Worm (Caenorhabditis elegans): ENCODE data around the gene Y81B9A.2.

Y81B9A.2 gene

DNA sequence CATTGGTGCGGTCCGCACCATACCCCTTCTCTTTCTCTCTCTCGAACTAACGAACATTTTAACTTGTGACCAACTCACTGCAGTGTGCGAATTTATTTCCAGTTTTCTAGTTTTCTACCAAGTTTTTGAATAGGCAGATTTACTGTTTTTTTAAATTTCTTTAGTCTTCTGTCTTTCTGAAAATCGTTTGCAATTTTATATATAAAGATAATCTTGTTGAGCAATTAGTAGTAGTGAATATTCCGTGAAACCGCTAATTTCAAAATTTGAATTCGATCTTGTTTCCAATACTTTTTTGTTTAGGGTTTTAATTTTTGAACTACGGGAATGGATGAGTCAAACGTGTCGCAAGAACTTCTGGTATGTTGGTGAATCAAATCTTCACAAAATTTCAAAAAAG lies at the start of gene Y81B9A.2:
Gene Y81B9A.2, plus strand, starts transcription at position 301 of the 400 bp plus-strand sequence.
- TF ChIP-seq nhr-21 (tag; optimal IDR thresholded peaks at IDR 0.05): no peak
- TF ChIP-seq nhr-23 (tag; optimal IDR thresholded peaks at IDR 0.05): no peak
- TF ChIP-seq ztf-11 (tag; optimal IDR thresholded peaks at IDR 0.05): no peak
- no peak for TF ChIP-seq ztf-1 (GFP tag; conservative IDR thresholded peaks at IDR 0.05)
- no peak for TF ChIP-seq unc-62 (GFP tag; optimal IDR thresholded peaks at IDR 0.05)
- TF ChIP-seq nhr-129 (tag; optimal IDR thresholded peaks at IDR 0.05): no peak
- no peak for TF ChIP-seq mdl-1 (tag; optimal IDR thresholded peaks at IDR 0.05)
- no peak for TF ChIP-seq dmd-4 (tag; optimal IDR thresholded peaks at IDR 0.05)
- no peak for TF ChIP-seq peb-1 (tag; optimal IDR thresholded peaks at IDR 0.05)
- TF ChIP-seq C34F6.9 (tag; optimal IDR thresholded peaks at IDR 0.05): no peak
- no peak for TF ChIP-seq snpc-4 (tag; optimal IDR thresholded peaks at IDR 0.05)
- no peak for TF ChIP-seq nhr-25 (tag; optimal IDR thresholded peaks at IDR 0.05)

DNA sequence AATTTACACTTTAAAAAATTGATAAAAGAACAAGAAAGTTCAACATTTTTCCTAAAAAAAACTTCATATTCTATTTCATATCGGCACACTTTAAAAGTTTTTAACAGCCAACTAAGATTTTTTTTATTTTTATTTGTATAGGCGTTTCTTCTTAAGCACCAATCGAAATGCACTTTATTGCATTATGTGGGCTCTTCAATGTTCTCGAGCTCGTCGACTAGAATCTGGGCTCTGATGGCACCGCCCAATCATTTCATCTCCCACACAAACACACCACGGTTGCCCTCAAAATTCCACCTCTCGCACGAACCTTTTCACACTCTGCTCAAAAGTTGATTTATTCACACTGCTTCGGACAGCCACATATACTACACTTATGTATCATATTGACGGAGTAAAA lies 46.5 kb upstream of the Y81B9A.2 start, which contains the start of gene B0563.6:
Gene B0563.6, plus strand, starts transcription at position 301 of the 400 bp plus-strand sequence.
- TF ChIP-seq alr-1 (tag; optimal IDR thresholded peaks at IDR 0.05) (no peak), ama-1 (optimal IDR thresholded peaks at IDR 0.05) (no peak), elt-3 (tag; optimal IDR thresholded peaks at IDR 0.05) (no peak), blmp-1 (tag; optimal IDR thresholded peaks at IDR 0.05; ENCODE audit: insufficient read depth) (no peak), zag-1 (tag; optimal IDR thresholded peaks at IDR 0.05) (no peak)

DNA sequence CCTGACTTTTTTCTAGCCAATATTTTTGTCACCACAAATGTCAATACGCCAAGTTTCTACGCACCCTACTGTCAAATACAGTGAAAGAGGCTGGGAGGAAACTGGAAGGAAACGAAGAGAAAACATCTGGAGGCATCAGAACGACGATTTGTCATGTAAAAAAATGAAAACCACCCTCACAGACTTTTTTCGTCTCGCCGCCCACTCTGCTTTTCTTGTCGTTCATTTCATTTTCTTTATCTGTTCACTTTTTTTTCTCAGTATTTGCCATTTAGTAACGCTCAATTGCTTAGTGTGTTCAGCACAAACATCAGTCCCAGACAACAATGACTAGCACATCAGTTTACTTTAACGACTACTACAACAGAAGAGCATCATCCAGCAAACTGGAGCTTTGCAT lies 38.1 kb upstream of the Y81B9A.2 start, which contains the start of gene B0563.5:
Gene B0563.5, plus strand, starts transcription at position 301 of the 400 bp plus-strand sequence.
- no peak for TF ChIP-seq nhr-77 (tag; optimal IDR thresholded peaks at IDR 0.05)
- no peak for TF ChIP-seq lin-13 (GFP tag; optimal IDR thresholded peaks at IDR 0.05)
- TF ChIP-seq ama-1 (optimal IDR thresholded peaks at IDR 0.05): no peak
- no peak for TF ChIP-seq lsy-2 (tag; optimal IDR thresholded peaks at IDR 0.05)
- TF ChIP-seq mab-5 (tag; optimal IDR thresholded peaks at IDR 0.05): no peak
- no peak for TF ChIP-seq nhr-25 (tag; optimal IDR thresholded peaks at IDR 0.05)
- no peak for TF ChIP-seq nhr-21 (tag; optimal IDR thresholded peaks at IDR 0.05)

DNA sequence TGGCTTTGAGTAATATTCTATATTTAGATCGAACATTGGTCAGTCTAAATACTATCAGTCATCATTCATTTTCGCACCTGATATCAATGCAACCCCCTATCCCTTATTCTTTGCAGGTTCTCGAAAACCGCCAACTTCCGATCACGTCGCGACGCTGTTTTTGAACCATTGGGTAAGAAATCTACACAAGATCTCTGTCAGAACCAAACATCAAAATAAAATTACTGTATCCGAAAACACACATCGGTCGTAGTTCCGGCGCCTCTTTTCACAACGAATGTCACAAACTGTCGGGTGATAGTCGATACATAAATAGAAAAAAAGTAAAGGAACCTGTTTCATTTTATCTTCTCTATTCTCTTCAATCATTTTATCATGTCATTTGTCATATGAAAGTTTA lies 37.0 kb upstream of the Y81B9A.2 start:
- peak; percentile 6 for TF ChIP-seq fos-1 (tag; optimal IDR thresholded peaks at IDR 0.05)
- TF ChIP-seq snpc-4 (tag; optimal IDR thresholded peaks at IDR 0.05): no peak
- peak; percentile 5 for TF ChIP-seq nhr-129 (tag; optimal IDR thresholded peaks at IDR 0.05)
- TF ChIP-seq sma-3 (GFP tag; optimal IDR thresholded peaks at IDR 0.05): peak; percentile 67
- peak; percentile 62 for TF ChIP-seq nhr-21 (tag; optimal IDR thresholded peaks at IDR 0.05)
- peak; percentile 64 for TF ChIP-seq sma-9 (GFP tag; optimal IDR thresholded peaks at IDR 0.05)
- no peak for TF ChIP-seq sma-9 (tag; optimal IDR thresholded peaks at IDR 0.05)
- no peak for TF ChIP-seq nhr-23 (tag; optimal IDR thresholded peaks at IDR 0.05)

DNA sequence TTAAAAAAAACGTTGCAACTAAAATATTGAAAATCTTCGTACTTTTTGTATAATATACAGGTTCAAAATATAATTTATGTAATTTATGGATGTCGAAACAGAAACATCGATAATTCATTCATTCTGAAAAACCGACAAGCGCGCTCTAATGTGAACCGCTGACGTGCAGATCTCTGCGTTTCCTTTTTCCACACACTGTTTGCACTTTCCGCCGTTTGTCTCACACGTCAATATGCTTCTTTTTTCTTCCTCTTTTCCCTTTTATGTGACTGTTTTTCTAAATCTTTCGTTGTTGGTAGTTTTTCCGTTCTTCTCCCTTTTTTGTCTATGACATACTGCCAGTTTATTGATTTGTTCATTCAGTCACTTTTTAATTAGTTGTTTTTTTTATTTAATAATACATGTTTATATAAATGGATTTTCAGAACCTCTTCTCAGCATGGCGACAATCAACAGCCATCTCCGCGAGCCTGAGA lies 33.6 kb upstream of the Y81B9A.2 start, which contains the start of gene tmbi-4:
Gene tmbi-4, plus strand, starts transcription at position 426 of the 476 bp plus-strand sequence.
- TF ChIP-seq F13H6.1 (tag; optimal IDR thresholded peaks at IDR 0.05) (peak; percentile 53), peb-1 (tag; optimal IDR thresholded peaks at IDR 0.05) (no peak), mdl-1 (tag; optimal IDR thresholded peaks at IDR 0.05) (no peak), ceh-16 (tag; optimal IDR thresholded peaks at IDR 0.05) (no peak), elt-3 (tag; optimal IDR thresholded peaks at IDR 0.05) (no peak), unc-55 (GFP tag; optimal IDR thresholded peaks at IDR 0.05) (no peak), sma-3 (GFP tag; optimal IDR thresholded peaks at IDR 0.05) (peak; percentile 32), fos-1 (tag; optimal IDR thresholded peaks at IDR 0.05) (peak; percentile 65), lsy-2 (tag; optimal IDR thresholded peaks at IDR 0.05) (peak in 1 of 2 experiments; percentile 69), sem-4 (tag; optimal IDR thresholded peaks at IDR 0.05) (peak; percentile 27), nhr-21 (tag; optimal IDR thresholded peaks at IDR 0.05) (peak; percentile 26), lin-11 (tag; optimal IDR thresholded peaks at IDR 0.05) (no peak), sma-9 (GFP tag; optimal IDR thresholded peaks at IDR 0.05) (peak; percentile 55), sma-9 (tag; optimal IDR thresholded peaks at IDR 0.05) (no peak), nhr-6 (tag; optimal IDR thresholded peaks at IDR 0.05) (no peak), ztf-1 (GFP tag; conservative IDR thresholded peaks at IDR 0.05) (no peak), elt-1 (tag; optimal IDR thresholded peaks at IDR 0.05) (no peak), nhr-12 (tag; optimal IDR thresholded peaks at IDR 0.05) (no peak), gmeb-1 (tag; optimal IDR thresholded peaks at IDR 0.05) (no peak), mab-5 (tag; optimal IDR thresholded peaks at IDR 0.05) (peak; percentile 15), dmd-4 (tag; optimal IDR thresholded peaks at IDR 0.05) (no peak), lin-13 (GFP tag; optimal IDR thresholded peaks at IDR 0.05) (peak; percentile 48), blmp-1 (tag; optimal IDR thresholded peaks at IDR 0.05; ENCODE audit: insufficient read depth) (peak; percentile 82), mbf-1 (tag; optimal IDR thresholded peaks at IDR 0.05) (no peak), aly-2 (tag; optimal IDR thresholded peaks at IDR 0.05) (no peak), R02D3.7 (tag; optimal IDR thresholded peaks at IDR 0.05) (no peak), C34F6.9 (tag; optimal IDR thresholded peaks at IDR 0.05) (peak; percentile 71), ceh-82 (tag; optimal IDR thresholded peaks at IDR 0.05) (no peak), nhr-129 (tag; optimal IDR thresholded peaks at IDR 0.05) (peak; percentile 71), ama-1 (optimal IDR thresholded peaks at IDR 0.05) (no peak), ztf-11 (tag; optimal IDR thresholded peaks at IDR 0.05) (no peak), nhr-23 (tag; optimal IDR thresholded peaks at IDR 0.05) (no peak), snpc-4 (tag; optimal IDR thresholded peaks at IDR 0.05) (no peak), nhr-77 (tag; optimal IDR thresholded peaks at IDR 0.05) (no peak), nhr-25 (tag; optimal IDR thresholded peaks at IDR 0.05) (peak; percentile 34), skn-1 (tag; optimal IDR thresholded peaks at IDR 0.05) (no peak), ZK546.5 (tag; optimal IDR thresholded peaks at IDR 0.05) (no peak), ztf-4 (tag; optimal IDR thresholded peaks at IDR 0.05) (no peak), lin-39 (tag; optimal IDR thresholded peaks at IDR 0.05) (no peak)
